Fruit fly (Drosophila melanogaster): Measurements from ENCODE around the gene Eip78C.

Gene Eip78C

dm6 chr3L:21276296-21277257 is 50.2 kb downstream of the Eip78C start:
- peak; percentile 56 for TF ChIP-seq CG7045 (GFP tag; optimal IDR thresholded peaks at IDR 0.05)
- TF ChIP-seq CG7101 (tag; optimal IDR thresholded peaks at IDR 0.05), result peak; percentile 52
- peak; percentile 46 for TF ChIP-seq pad (GFP tag; optimal IDR thresholded peaks at IDR 0.05)
- TF ChIP-seq CG5204 (GFP tag; optimal IDR thresholded peaks at IDR 0.05), result no peak
- peak; percentile 9 for TF ChIP-seq CG1620 (GFP tag; optimal IDR thresholded peaks at IDR 0.05)
- TF ChIP-seq Crg-1 (GFP tag; optimal IDR thresholded peaks at IDR 0.05), result no peak
- TF ChIP-seq cic (GFP tag; optimal IDR thresholded peaks at IDR 0.05), result no peak
- TF ChIP-seq Clk (GFP tag; optimal IDR thresholded peaks at IDR 0.05), result no peak
- TF ChIP-seq toe (GFP tag; optimal IDR thresholded peaks at IDR 0.05), result peak; percentile 28
- TF ChIP-seq Hr96 (GFP tag; optimal IDR thresholded peaks at IDR 0.05), result no peak
- TF ChIP-seq kay (GFP tag; ENCODE audit: borderline replicate concordance), result no peak
- TF ChIP-seq CG11617 (GFP tag; optimal IDR thresholded peaks at IDR 0.05), result no peak
- no peak for TF ChIP-seq CG33017 (tag; optimal IDR thresholded peaks at IDR 0.05)
- TF ChIP-seq cnc (optimal IDR thresholded peaks at IDR 0.05), result no peak
- TF ChIP-seq CG14711 (tag; optimal IDR thresholded peaks at IDR 0.05), result peak; percentile 55
- peak; percentile 62 for TF ChIP-seq CG12768 (GFP tag; optimal IDR thresholded peaks at IDR 0.05)
- TF ChIP-seq bab1 (GFP tag; optimal IDR thresholded peaks at IDR 0.05), result peak; percentile 78
- TF ChIP-seq Mnt (GFP tag; optimal IDR thresholded peaks at IDR 0.05), result no peak
- TF ChIP-seq ovo (GFP tag; optimal IDR thresholded peaks at IDR 0.05), result peak; percentile 46
- TF ChIP-seq tj (GFP tag; optimal IDR thresholded peaks at IDR 0.05), result peak; percentile 23

dm6 chr3L:21277897-21278530 is 51.6 kb downstream of the Eip78C start:
- TF ChIP-seq CG5204 (GFP tag; optimal IDR thresholded peaks at IDR 0.05) (no peak), Mnt (GFP tag; optimal IDR thresholded peaks at IDR 0.05) (peak; percentile 24), CG12768 (GFP tag; optimal IDR thresholded peaks at IDR 0.05) (peak; percentile 56), cic (GFP tag; optimal IDR thresholded peaks at IDR 0.05) (peak; percentile 66)

dm6 chr3L:21279168-21279567 is 52.8 kb downstream of the Eip78C start:
- TF ChIP-seq cnc (optimal IDR thresholded peaks at IDR 0.05) (no peak), Mnt (GFP tag; optimal IDR thresholded peaks at IDR 0.05) (no peak), tj (GFP tag; optimal IDR thresholded peaks at IDR 0.05) (no peak), CG7045 (GFP tag; optimal IDR thresholded peaks at IDR 0.05) (no peak), cic (GFP tag; optimal IDR thresholded peaks at IDR 0.05) (no peak), CG14711 (tag; optimal IDR thresholded peaks at IDR 0.05) (no peak), CG11617 (GFP tag; optimal IDR thresholded peaks at IDR 0.05) (no peak), ovo (GFP tag; optimal IDR thresholded peaks at IDR 0.05) (no peak), CG1620 (GFP tag; optimal IDR thresholded peaks at IDR 0.05) (no peak), kay (GFP tag; ENCODE audit: borderline replicate concordance) (no peak), CG33017 (tag; optimal IDR thresholded peaks at IDR 0.05) (no peak)

dm6 chr3L:21279876-21280566 is 53.6 kb downstream of the Eip78C start, which contains the start of gene AcCoAS:
Gene AcCoAS, minus strand, starts transcription at chr3L:21280243.
- TF ChIP-seq ovo (GFP tag; optimal IDR thresholded peaks at IDR 0.05), result no peak
- no peak for TF ChIP-seq CG5204 (GFP tag; optimal IDR thresholded peaks at IDR 0.05)
- peak; percentile 66 for TF ChIP-seq Mnt (GFP tag; optimal IDR thresholded peaks at IDR 0.05)
- peak; percentile 18 for TF ChIP-seq CG1620 (GFP tag; optimal IDR thresholded peaks at IDR 0.05)
- no peak for TF ChIP-seq cnc (optimal IDR thresholded peaks at IDR 0.05)
- peak; percentile 87 for TF ChIP-seq cic (GFP tag; optimal IDR thresholded peaks at IDR 0.05)
- TF ChIP-seq CG33017 (tag; optimal IDR thresholded peaks at IDR 0.05), result peak; percentile 84
- peak; percentile 72 for TF ChIP-seq CG7101 (tag; optimal IDR thresholded peaks at IDR 0.05)
- TF ChIP-seq Hr96 (GFP tag; optimal IDR thresholded peaks at IDR 0.05), result peak; percentile 45
- peak; percentile 8 for TF ChIP-seq tj (GFP tag; optimal IDR thresholded peaks at IDR 0.05)
- TF ChIP-seq CG11617 (GFP tag; optimal IDR thresholded peaks at IDR 0.05), result peak; percentile 58
- no peak for TF ChIP-seq Clk (GFP tag; optimal IDR thresholded peaks at IDR 0.05)
- peak; percentile 51 for TF ChIP-seq CG14711 (tag; optimal IDR thresholded peaks at IDR 0.05)
- TF ChIP-seq CG7045 (GFP tag; optimal IDR thresholded peaks at IDR 0.05), result peak; percentile 64
- peak; percentile 51 for TF ChIP-seq pad (GFP tag; optimal IDR thresholded peaks at IDR 0.05)
- TF ChIP-seq bab1 (GFP tag; optimal IDR thresholded peaks at IDR 0.05), result peak; percentile 66
- TF ChIP-seq CG12768 (GFP tag; optimal IDR thresholded peaks at IDR 0.05), result peak; percentile 81
- TF ChIP-seq Crg-1 (GFP tag; optimal IDR thresholded peaks at IDR 0.05), result peak; percentile 74
- peak; percentile 96 for TF ChIP-seq kay (GFP tag; ENCODE audit: borderline replicate concordance)
- no peak for TF ChIP-seq toe (GFP tag; optimal IDR thresholded peaks at IDR 0.05)

dm6 chr3L:21280996-21281691 is 54.7 kb downstream of the Eip78C start, which contains the start of gene ppl:
Gene ppl, minus strand, starts transcription at chr3L:21281506.
- TF ChIP-seq Crg-1 (GFP tag; optimal IDR thresholded peaks at IDR 0.05), result no peak
- TF ChIP-seq cic (GFP tag; optimal IDR thresholded peaks at IDR 0.05), result peak; percentile 53
- TF ChIP-seq CG33017 (tag; optimal IDR thresholded peaks at IDR 0.05), result no peak
- peak; percentile 29 for TF ChIP-seq CG7101 (tag; optimal IDR thresholded peaks at IDR 0.05)
- TF ChIP-seq Mnt (GFP tag; optimal IDR thresholded peaks at IDR 0.05), result peak; percentile 37
- no peak for TF ChIP-seq CG14711 (tag; optimal IDR thresholded peaks at IDR 0.05)
- no peak for TF ChIP-seq CG12768 (GFP tag; optimal IDR thresholded peaks at IDR 0.05)
- no peak for TF ChIP-seq kay (GFP tag; ENCODE audit: borderline replicate concordance)

Measured in whole organism, adult.